Worm (Caenorhabditis elegans) whole organism, L4 larva: Measurements from ENCODE around the gene Y48C3A.18.

Experiments
- F26F4.8 ChIP-seq: fragments of 200-800 bp; sonication (Bioruptor generic); conservative IDR thresholded peaks from 2 replicates; pipeline ENCODE4 v1.3.6; 2022; ENCODE audit warnings: missing genetic modification characterization, missing compliant biosample characterization
- F37D6.2 ChIP-seq: sonication (generic microtip); optimal IDR thresholded peaks from 2 replicates; lab custom pipeline; 2016; ENCODE audit warnings: mild to moderate bottlenecking, missing genetic modification characterization, missing compliant biosample characterization
- F44E2.7 ChIP-seq: fragments of 200-800 bp; sonication (Bioruptor generic); IDR thresholded peaks from 2 replicates; pipeline ENCODE4 v2.1.2; 2022; ENCODE audit warnings: missing genetic modification characterization, missing compliant biosample characterization
- T26A8.4 ChIP-seq: fragments of 200-800 bp; sonication (Bioruptor generic); IDR thresholded peaks from 2 replicates; pipeline ENCODE4 v1.3.6; 2022; ENCODE audit warnings: missing genetic modification characterization, missing compliant biosample characterization
- Y5F2A.4 ChIP-seq: fragments of 200-800 bp; sonication (Bioruptor generic); optimal IDR thresholded peaks from 2 replicates; lab custom pipeline; 2018; ENCODE audit warnings: mild to moderate bottlenecking, missing genetic modification characterization, missing compliant biosample characterization
- Y75B8A.6 ChIP-seq: fragments of 200-800 bp; sonication (Bioruptor generic); IDR thresholded peaks from 2 replicates; pipeline ENCODE4 v1.3.6; 2022; ENCODE audit warnings: missing genetic modification reagents, missing genetic modification characterization, missing compliant biosample characterization
- ZK546.5 ChIP-seq, 2 experiments: sonication (generic microtip); optimal IDR thresholded peaks; 2 replicates each; lab custom pipeline; 2017; ENCODE audit warnings: missing biosample characterization in 2 of 2, missing genetic modification characterization in 2 of 2
- aha-1 ChIP-seq: fragments of 150-350 bp; peaks from one replicate; lab custom pipeline; 2014; ENCODE audit warnings: missing biosample characterization, missing genetic modification characterization
- ama-1 ChIP-seq: fragments of 150-350 bp; optimal IDR thresholded peaks from 2 replicates; lab custom pipeline; 2014; ENCODE audit warnings: inconsistent platforms, mixed read lengths
- ceh-28 ChIP-seq: fragments of 150-350 bp; optimal IDR thresholded peaks from 2 replicates; lab custom pipeline; 2014; ENCODE audit warnings: missing biosample characterization, missing genetic modification reagents, missing genetic modification characterization
- ceh-32 ChIP-seq: sonication (generic microtip); optimal IDR thresholded peaks from 2 replicates; lab custom pipeline; 2016; ENCODE audit warnings: mild to moderate bottlenecking, missing genetic modification characterization, missing compliant biosample characterization; ENCODE audit not compliant: poor library complexity
- ceh-44 ChIP-seq: fragments of 200-800 bp; sonication (Bioruptor generic); IDR thresholded peaks from 2 replicates; pipeline ENCODE4 v1.3.6; 2022; ENCODE audit warnings: missing genetic modification reagents, missing genetic modification characterization, missing compliant biosample characterization
- ceh-62 ChIP-seq: sonication (generic microtip); optimal IDR thresholded peaks from 2 replicates; lab custom pipeline; 2017; ENCODE audit warnings: missing biosample characterization, missing genetic modification characterization
- cey-2 ChIP-seq: sonication (generic microtip); optimal IDR thresholded peaks from 3 replicates; lab custom pipeline; 2017; ENCODE audit warnings: missing genetic modification characterization, mild to moderate bottlenecking, missing compliant biosample characterization, antibody characterized with exemption, borderline replicate concordance; ENCODE audit not compliant: insufficient read depth
- daf-12 ChIP-seq: fragments of 150-350 bp; optimal IDR thresholded peaks from 2 replicates; lab custom pipeline; 2014; ENCODE audit warnings: missing biosample characterization, missing genetic modification reagents, missing genetic modification characterization
- daf-19 ChIP-seq: fragments of 200-800 bp; sonication (Bioruptor generic); conservative IDR thresholded peaks from 2 replicates; pipeline ENCODE4 v1.3.6; 2022; ENCODE audit warnings: missing genetic modification characterization, missing compliant biosample characterization
- dmd-6 ChIP-seq: fragments of 200-800 bp; sonication (Bioruptor generic); IDR thresholded peaks from 2 replicates; pipeline ENCODE4 v1.3.6; 2022; ENCODE audit warnings: missing genetic modification reagents, missing genetic modification characterization, missing compliant biosample characterization
- dmd-9 ChIP-seq: fragments of 200-800 bp; sonication (Bioruptor generic); IDR thresholded peaks from 2 replicates; pipeline ENCODE4 v1.3.6; 2022; ENCODE audit warnings: missing genetic modification reagents, missing genetic modification characterization, missing compliant biosample characterization
- dpl-1 ChIP-seq: fragments of 150-350 bp; optimal IDR thresholded peaks from 2 replicates; lab custom pipeline; 2014; ENCODE audit warnings: missing biosample characterization, missing genetic modification reagents, missing genetic modification characterization
- duxl-1 ChIP-seq: sonication (generic microtip); optimal IDR thresholded peaks from 2 replicates; lab custom pipeline; 2016; ENCODE audit warnings: mild to moderate bottlenecking, missing genetic modification characterization, moderate library complexity, missing compliant biosample characterization; ENCODE audit not compliant: poor library complexity
- dve-1 ChIP-seq: sonication (generic microtip); optimal IDR thresholded peaks from 2 replicates; lab custom pipeline; 2017; ENCODE audit warnings: antibody characterized with exemption, mild to moderate bottlenecking, missing genetic modification characterization, missing compliant biosample characterization; ENCODE audit not compliant: insufficient read depth
- fkh-10 ChIP-seq: fragments of 150-350 bp; optimal IDR thresholded peaks from 2 replicates; lab custom pipeline; 2014; ENCODE audit warnings: missing biosample characterization, missing genetic modification reagents, missing genetic modification characterization
- hlh-11 ChIP-seq: fragments of 200-800 bp; sonication (Bioruptor generic); optimal IDR thresholded peaks from 2 replicates; lab custom pipeline; 2018; ENCODE audit warnings: mild to moderate bottlenecking, missing genetic modification characterization, missing compliant biosample characterization
- hlh-30 ChIP-seq: sonication (generic microtip); optimal IDR thresholded peaks from 2 replicates; lab custom pipeline; 2017; ENCODE audit warnings: antibody characterized with exemption, mild to moderate bottlenecking, missing genetic modification characterization, missing compliant biosample characterization; ENCODE audit not compliant: insufficient read depth
- hmg-1.1 ChIP-seq: fragments of 200-800 bp; sonication (Bioruptor generic); IDR thresholded peaks from 2 replicates; pipeline ENCODE4 v1.3.6; 2022; ENCODE audit warnings: missing genetic modification reagents, missing genetic modification characterization, missing compliant biosample characterization
- lin-15B ChIP-seq: fragments of 150-350 bp; sonication (generic microtip); optimal IDR thresholded peaks from 3 replicates; lab custom pipeline; 2014; ENCODE audit warnings: missing biosample characterization, missing genetic modification characterization
- lin-29 ChIP-seq: fragments of 200-800 bp; sonication (Bioruptor generic); IDR thresholded peaks from 2 replicates; pipeline ENCODE4 v1.3.6; 2022; ENCODE audit warnings: missing genetic modification reagents, missing genetic modification characterization, missing compliant biosample characterization
- lin-38 ChIP-seq: fragments of 200-800 bp; sonication (Bioruptor generic); IDR thresholded peaks from 2 replicates; pipeline ENCODE4 v1.3.6; 2022; ENCODE audit warnings: missing genetic modification reagents, missing genetic modification characterization, missing compliant biosample characterization
- lsy-2 ChIP-seq, 2 experiments: fragments of 150-350 bp in 1 of 2; sonication (generic microtip) in 1 of 2; optimal IDR thresholded peaks; 2 replicates each; lab custom pipeline; 2014 to 2017; ENCODE audit warnings: missing biosample characterization in 2 of 2, missing genetic modification characterization in 2 of 2
- mdl-1 ChIP-seq, 2 experiments: fragments of 150-350 bp in 1 of 2; sonication (generic microtip) in 1 of 2; optimal IDR thresholded peaks; 2 replicates each; lab custom pipeline; 2014 to 2017; ENCODE audit warnings: missing biosample characterization in 2 of 2, missing genetic modification characterization in 2 of 2
- mep-1 ChIP-seq: fragments of 150-350 bp; sonication (generic microtip); optimal IDR thresholded peaks from 3 replicates; lab custom pipeline; 2014; ENCODE audit warnings: missing biosample characterization, missing genetic modification characterization
- mes-2 ChIP-seq: sonication (generic microtip); optimal IDR thresholded peaks from 2 replicates; lab custom pipeline; 2016; ENCODE audit warnings: missing genotype, mild to moderate bottlenecking, missing genetic modification characterization, missing compliant biosample characterization; ENCODE audit not compliant: poor library complexity, severe bottlenecking
- nhr-102 ChIP-seq: sonication (generic microtip); optimal IDR thresholded peaks from 2 replicates; lab custom pipeline; 2016; ENCODE audit warnings: mild to moderate bottlenecking, missing genetic modification characterization, moderate library complexity, missing compliant biosample characterization
- nhr-237 ChIP-seq: sonication (generic microtip); optimal IDR thresholded peaks from 2 replicates; lab custom pipeline; 2017; ENCODE audit warnings: missing biosample characterization, missing genetic modification characterization
- nhr-25 ChIP-seq: sonication (generic microtip); optimal IDR thresholded peaks from 2 replicates; lab custom pipeline; 2017; ENCODE audit warnings: missing genetic modification characterization, mild to moderate bottlenecking, missing compliant biosample characterization, antibody characterized with exemption, moderate library complexity, borderline replicate concordance; ENCODE audit not compliant: insufficient read depth
- nhr-28 ChIP-seq: fragments of 150-350 bp; optimal IDR thresholded peaks from 2 replicates; lab custom pipeline; 2014; ENCODE audit warnings: missing biosample characterization, missing genetic modification characterization
- nhr-41 ChIP-seq: fragments of 200-800 bp; sonication (Bioruptor generic); IDR thresholded peaks from 2 replicates; pipeline ENCODE4 v1.3.6; 2022; ENCODE audit warnings: missing genetic modification reagents, missing genetic modification characterization, missing compliant biosample characterization
- nhr-48 ChIP-seq: sonication (generic microtip); optimal IDR thresholded peaks from 2 replicates; lab custom pipeline; 2016; ENCODE audit warnings: mild to moderate bottlenecking, missing genetic modification characterization, missing compliant biosample characterization
- nhr-6 ChIP-seq: fragments of 150-350 bp; optimal IDR thresholded peaks from 2 replicates; lab custom pipeline; 2014; ENCODE audit warnings: missing biosample characterization, missing genetic modification characterization
- nhr-76 ChIP-seq: fragments of 150-350 bp; optimal IDR thresholded peaks from 2 replicates; lab custom pipeline; 2014; ENCODE audit warnings: missing biosample characterization, missing genetic modification characterization
- php-3 ChIP-seq: fragments of 200-800 bp; sonication (Bioruptor generic); IDR thresholded peaks from 2 replicates; pipeline ENCODE4 v1.3.6; 2022; ENCODE audit warnings: missing genetic modification reagents, missing genetic modification characterization, missing compliant biosample characterization
- pqm-1 ChIP-seq: sonication (generic microtip); optimal IDR thresholded peaks from 2 replicates; lab custom pipeline; 2017; ENCODE audit warnings: missing biosample characterization, missing genetic modification characterization
- rbr-2 ChIP-seq: sonication (generic microtip); optimal IDR thresholded peaks from 2 replicates; lab custom pipeline; 2016; ENCODE audit warnings: missing genotype, missing genetic modification characterization, missing compliant biosample characterization
- sdz-12 ChIP-seq: fragments of 200-800 bp; sonication (Bioruptor generic); optimal IDR thresholded peaks from 2 replicates; lab custom pipeline; 2018; ENCODE audit warnings: mild to moderate bottlenecking, missing genetic modification characterization, missing compliant biosample characterization
- spr-1 ChIP-seq: sonication (generic microtip); optimal IDR thresholded peaks from 2 replicates; lab custom pipeline; 2016; ENCODE audit warnings: mild to moderate bottlenecking, missing genetic modification characterization, missing compliant biosample characterization
- unc-39 ChIP-seq: sonication (generic microtip); optimal IDR thresholded peaks from 2 replicates; lab custom pipeline; 2017; ENCODE audit warnings: missing biosample characterization, missing genetic modification characterization
- vab-7 ChIP-seq: fragments of 200-800 bp; sonication (Bioruptor generic); IDR thresholded peaks from 2 replicates; pipeline ENCODE4 v1.3.6; 2022; ENCODE audit warnings: missing genetic modification reagents, missing genetic modification characterization, missing compliant biosample characterization
- zag-1 ChIP-seq: fragments of 150-350 bp; optimal IDR thresholded peaks from 2 replicates; lab custom pipeline; 2014; ENCODE audit warnings: missing biosample characterization, missing genetic modification characterization
- zip-11 ChIP-seq: fragments of 200-800 bp; sonication (Bioruptor generic); IDR thresholded peaks from 2 replicates; pipeline ENCODE4 v1.3.6; 2022; ENCODE audit warnings: missing genetic modification characterization, missing compliant biosample characterization

The Y48C3A.18 gene

DNA sequence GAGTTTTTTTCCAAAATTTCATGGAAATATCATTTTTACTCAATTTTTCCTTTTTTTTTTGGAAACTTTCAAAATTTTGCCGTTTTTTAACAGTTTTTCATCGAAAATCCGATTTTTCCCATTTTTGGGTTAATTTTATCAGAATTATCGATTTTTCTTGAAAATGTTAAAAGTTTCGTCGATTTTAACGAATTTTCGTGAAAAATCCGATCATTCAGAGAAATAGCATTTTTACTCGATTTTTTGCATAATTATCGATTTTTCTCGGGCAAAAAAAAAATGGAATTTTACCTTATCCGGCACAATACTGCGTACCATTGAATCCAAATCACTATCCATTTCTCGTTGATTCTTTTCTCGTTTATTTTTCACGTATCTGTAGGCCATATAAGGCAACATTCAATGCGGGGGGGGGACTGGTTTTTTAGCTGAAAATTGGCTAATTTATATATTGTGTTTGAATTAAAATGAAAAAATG is 34.8 kb downstream of the Y48C3A.18 start, which contains the start of gene tbc-14:
TSS of gene tbc-14 (minus strand) at position 428 of the 478 bp plus-strand sequence.
- no peak for TF ChIP-seq nhr-76 (tag; lab: Kevin White, UChicago)
- TF ChIP-seq ceh-28 (tag; lab: Kevin White, UChicago): peak; percentile 44

ce11 chrII:13447668-13448067 is 35.2 kb downstream of the Y48C3A.18 start:
- TF ChIP-seq F26F4.8 (GFP tag; lab: Robert Waterston, UW) (no peak), T26A8.4 (GFP tag; lab: Robert Waterston, UW) (peak; percentile 72), hmg-1.1 (peak; percentile 77), ceh-44 (GFP tag; lab: Robert Waterston, UW) (no peak), zag-1 (no peak), ZK546.5 (tag; optimal IDR thresholded peaks at IDR 0.05; lab: Kevin White, UChicago) (no peak), F37D6.2 (tag; lab: Kevin White, UChicago) (no peak), nhr-48 (tag; lab: Kevin White, UChicago) (no peak), hlh-11 (peak; percentile 99), mes-2 (tag; lab: Kevin White, UChicago) (peak; percentile 84), nhr-6 (tag; lab: Kevin White, UChicago) (peak; percentile 74), Y75B8A.6 (GFP tag; lab: Robert Waterston, UW) (no peak), Y5F2A.4 (GFP tag; lab: Kevin White, UChicago) (no peak), duxl-1 (tag; lab: Kevin White, UChicago) (no peak), ama-1 (no peak), vab-7 (GFP tag; lab: Robert Waterston, UW) (0 out of 2 replicates have a peak, but pooled peaks have one; percentile 19), dmd-9 (GFP tag; lab: Robert Waterston, UW) (no peak), aha-1 (tag; lab: Kevin White, UChicago) (peak; percentile 98), sdz-12 (GFP tag; lab: Kevin White, UChicago) (no peak), mdl-1 (tag; optimal IDR thresholded peaks at IDR 0.05; lab: Kevin White, UChicago) (peak in 1 of 2 experiments; percentile 76), mep-1 (peak; percentile 88), rbr-2 (tag; lab: Kevin White, UChicago) (peak; percentile 59), lin-15B (tag; lab: Kevin White, UChicago) (peak; percentile 47), zip-11 (GFP tag; lab: Robert Waterston, UW) (no peak), daf-19 (no peak), nhr-237 (tag; lab: Kevin White, UChicago) (no peak), dve-1 (tag; lab: Kevin White, UChicago) (peak; percentile 89), lin-38 (GFP tag; lab: Robert Waterston, UW) (peak; percentile 94), lin-29 (no peak), dpl-1 (GFP tag; lab: Kevin White, UChicago) (peak; percentile 69), dmd-6 (GFP tag; lab: Robert Waterston, UW) (peak; percentile 78), fkh-10 (peak; percentile 80), nhr-41 (GFP tag; lab: Robert Waterston, UW) (no peak), daf-12 (tag; lab: Kevin White, UChicago) (no peak), pqm-1 (tag; lab: Kevin White, UChicago) (peak; percentile 43), php-3 (no peak), F44E2.7 (GFP tag; lab: Robert Waterston, UW) (no peak), nhr-102 (tag; lab: Kevin White, UChicago) (peak; percentile 36), nhr-25 (tag; lab: Kevin White, UChicago) (peak; percentile 42), nhr-28 (peak; percentile 92), ceh-62 (tag; lab: Kevin White, UChicago) (no peak), ceh-32 (tag; lab: Kevin White, UChicago) (no peak), unc-39 (tag; lab: Kevin White, UChicago) (no peak), hlh-30 (peak; percentile 99), lsy-2 (tag; optimal IDR thresholded peaks at IDR 0.05; lab: Kevin White, UChicago) (peak; percentile 55 to 92), cey-2 (tag; lab: Kevin White, UChicago) (no peak), spr-1 (no peak)
